Fruit fly (Drosophila melanogaster) whole organism, embryonic: Measurements from ENCODE around the gene CG34039.

Source experiments
- Bdp1 ChIP-seq: fragments of 200-800 bp; sonication (Bioruptor generic); optimal IDR thresholded peaks from 3 replicates; lab custom pipeline; 2016; ENCODE audit warnings: missing biosample characterization, missing genetic modification characterization
- CG10267 ChIP-seq: fragments of 200-800 bp; sonication (Bioruptor generic); optimal IDR thresholded peaks from 2 replicates; lab custom pipeline; 2018; ENCODE audit warnings: missing biosample characterization, mild to moderate bottlenecking, missing genetic modification characterization, moderate library complexity
- CG10959 ChIP-seq: fragments of 200-800 bp; sonication (Bioruptor generic); IDR thresholded peaks from 2 replicates; pipeline ENCODE4 v1.3.6; 2022; ENCODE audit warnings: missing biosample characterization, missing genetic modification characterization
- CG12236 ChIP-seq: fragments of 200-800 bp; sonication (Bioruptor generic); optimal IDR thresholded peaks from 2 replicates; lab custom pipeline; 2016; ENCODE audit warnings: missing biosample characterization, missing genetic modification characterization
- CG14050 ChIP-seq: fragments of 200-800 bp; sonication (Bioruptor generic); IDR thresholded peaks from 3 replicates; pipeline ENCODE4 v1.3.6; 2022; ENCODE audit warnings: missing biosample characterization, missing genetic modification characterization
- CG15479 ChIP-seq: fragments of 200-800 bp; sonication (Bioruptor generic); optimal IDR thresholded peaks from 3 replicates; lab custom pipeline; 2019; ENCODE audit warnings: missing biosample characterization, mild to moderate bottlenecking, missing genetic modification characterization, moderate library complexity
- CG15514 ChIP-seq: fragments of 200-800 bp; sonication (Bioruptor generic); optimal IDR thresholded peaks from 3 replicates; lab custom pipeline; 2017; ENCODE audit warnings: missing biosample characterization, missing genetic modification characterization, mild to moderate bottlenecking, moderate library complexity, missing genetic modification reagents
- CG1603 ChIP-seq: fragments of 200-800 bp; sonication (Bioruptor generic); optimal IDR thresholded peaks from 2 replicates; lab custom pipeline; 2019; ENCODE audit warnings: missing biosample characterization, mild to moderate bottlenecking, missing genetic modification characterization, moderate library complexity
- CG34376 ChIP-seq: fragments of 200-800 bp; sonication (Bioruptor generic); optimal IDR thresholded peaks from 2 replicates; lab custom pipeline; 2018; ENCODE audit warnings: missing biosample characterization, mild to moderate bottlenecking, missing genetic modification characterization
- CG3847 ChIP-seq: fragments of 200-800 bp; sonication (Bioruptor generic); IDR thresholded peaks from 2 replicates; pipeline ENCODE4 v1.3.6; 2022; ENCODE audit warnings: missing biosample characterization, missing genetic modification characterization
- CG4282 ChIP-seq: fragments of 200-800 bp; sonication (Bioruptor generic); optimal IDR thresholded peaks from 2 replicates; lab custom pipeline; 2016; ENCODE audit warnings: missing biosample characterization, missing genetic modification characterization
- CG4328 ChIP-seq: fragments of 200-800 bp; sonication (Bioruptor generic); optimal IDR thresholded peaks from 3 replicates; lab custom pipeline; 2017; ENCODE audit warnings: missing biosample characterization, missing genetic modification reagents, missing genetic modification characterization
- CG4360 ChIP-seq: fragments of 200-800 bp; sonication (Bioruptor generic); IDR thresholded peaks from 2 replicates; pipeline ENCODE4 v1.3.6; 2022; ENCODE audit warnings: missing biosample characterization, missing genetic modification characterization
- CG6254 ChIP-seq: fragments of 200-800 bp; sonication (Bioruptor generic); optimal IDR thresholded peaks from 3 replicates; lab custom pipeline; 2017; ENCODE audit warnings: mild to moderate bottlenecking, missing biosample characterization, missing genetic modification reagents, missing genetic modification characterization
- CG6765 ChIP-seq: fragments of 200-800 bp; sonication (Bioruptor generic); optimal IDR thresholded peaks from 3 replicates; lab custom pipeline; 2017; ENCODE audit warnings: missing biosample characterization, mild to moderate bottlenecking, missing genetic modification characterization
- CG7839 ChIP-seq: fragments of 200-800 bp; sonication (Bioruptor generic); optimal IDR thresholded peaks from 3 replicates; lab custom pipeline; 2018; ENCODE audit warnings: missing biosample characterization, mild to moderate bottlenecking, missing genetic modification characterization, moderate library complexity
- CG8089 ChIP-seq: fragments of 200-800 bp; sonication (Bioruptor generic); optimal IDR thresholded peaks from 3 replicates; lab custom pipeline; 2016; ENCODE audit warnings: missing biosample characterization, missing genetic modification characterization
- CG9817 ChIP-seq: fragments of 200-800 bp; sonication (Bioruptor generic); optimal IDR thresholded peaks from 2 replicates; lab custom pipeline; 2018; ENCODE audit warnings: missing biosample characterization, mild to moderate bottlenecking, missing genetic modification characterization, moderate library complexity
- CG9932 ChIP-seq: fragments of 200-800 bp; sonication (Bioruptor generic); IDR thresholded peaks from 2 replicates; pipeline ENCODE4 v1.3.6; 2022; ENCODE audit warnings: missing biosample characterization, missing genetic modification characterization
- CHES-1-like ChIP-seq: fragments of 200-800 bp; sonication (Bioruptor generic); optimal IDR thresholded peaks from 2 replicates; lab custom pipeline; 2016; ENCODE audit warnings: missing biosample characterization, missing genetic modification characterization
- Doc2 ChIP-seq: fragments of 200-800 bp; sonication (Bioruptor generic); IDR thresholded peaks from 2 replicates; pipeline ENCODE4 v1.3.6; 2022; ENCODE audit warnings: missing biosample characterization, missing genetic modification characterization
- HmgD ChIP-seq: fragments of 200-800 bp; sonication (Bioruptor generic); optimal IDR thresholded peaks from 3 replicates; lab custom pipeline; 2016; ENCODE audit warnings: missing biosample characterization, missing genetic modification characterization
- Lhr ChIP-seq: fragments of 200-800 bp; sonication (Bioruptor generic); optimal IDR thresholded peaks from 3 replicates; lab custom pipeline; 2017; ENCODE audit warnings: mild to moderate bottlenecking, missing biosample characterization, missing genetic modification reagents, missing genetic modification characterization
- Mad ChIP-seq: fragments of 200-800 bp; sonication (Bioruptor generic); optimal IDR thresholded peaks from 2 replicates; lab custom pipeline; 2016; ENCODE audit warnings: missing biosample characterization, missing genetic modification characterization
- Myb ChIP-seq: fragments of 200-800 bp; sonication (Bioruptor generic); optimal IDR thresholded peaks from 2 replicates; lab custom pipeline; 2016; ENCODE audit warnings: missing biosample characterization, missing genetic modification characterization
- NC2β ChIP-seq: fragments of 200-800 bp; sonication (Bioruptor generic); optimal IDR thresholded peaks from 2 replicates; lab custom pipeline; 2016; ENCODE audit warnings: missing biosample characterization, missing genetic modification characterization
- NfI ChIP-seq: fragments of 200-800 bp; sonication (Bioruptor generic); optimal IDR thresholded peaks from 3 replicates; lab custom pipeline; 2018; ENCODE audit warnings: missing biosample characterization, mild to moderate bottlenecking, missing genetic modification characterization, moderate library complexity
- Oli ChIP-seq: fragments of 200-800 bp; sonication (Bioruptor generic); optimal IDR thresholded peaks from 2 replicates; lab custom pipeline; 2018; ENCODE audit warnings: missing biosample characterization, mild to moderate bottlenecking, missing genetic modification characterization, moderate library complexity
- Opbp ChIP-seq: fragments of 200-800 bp; sonication (Bioruptor generic); IDR thresholded peaks from 3 replicates; pipeline ENCODE4 v1.3.6; 2022; ENCODE audit warnings: missing biosample characterization, missing genetic modification characterization; ENCODE audit not compliant: partially characterized antibody
- Sin3A ChIP-seq: fragments of >200 bp; optimal IDR thresholded peaks from 2 replicates; lab custom pipeline; 2018
- ap ChIP-seq: fragments of 200-800 bp; sonication (Bioruptor generic); IDR thresholded peaks from 2 replicates; pipeline ENCODE4 v1.3.6; 2022; ENCODE audit warnings: missing biosample characterization, missing genetic modification characterization
- corto ChIP-seq: fragments of 200-800 bp; sonication (Bioruptor generic); optimal IDR thresholded peaks from 2 replicates; lab custom pipeline; 2016; ENCODE audit warnings: missing biosample characterization, mild to moderate bottlenecking, missing genetic modification characterization, moderate library complexity
- ewg ChIP-seq: fragments of 200-800 bp; sonication (Bioruptor generic); optimal IDR thresholded peaks from 3 replicates; lab custom pipeline; 2017; ENCODE audit warnings: mild to moderate bottlenecking, missing biosample characterization, missing genetic modification reagents, missing genetic modification characterization
- fd96Cb ChIP-seq: fragments of 200-800 bp; sonication (Bioruptor generic); optimal IDR thresholded peaks from 2 replicates; lab custom pipeline; 2018; ENCODE audit warnings: missing biosample characterization, mild to moderate bottlenecking, missing genetic modification characterization, moderate library complexity
- gfzf ChIP-seq: fragments of 200-800 bp; sonication (Bioruptor generic); optimal IDR thresholded peaks from 2 replicates; lab custom pipeline; 2016; ENCODE audit warnings: missing biosample characterization, mild to moderate bottlenecking, missing genetic modification characterization, moderate library complexity
- gt ChIP-seq: fragments of 200-800 bp; sonication (Bioruptor generic); IDR thresholded peaks from 2 replicates; pipeline ENCODE4 v1.3.6; 2022; ENCODE audit warnings: missing biosample characterization, missing genetic modification characterization
- ham ChIP-seq: fragments of 200-800 bp; sonication (Bioruptor generic); IDR thresholded peaks from 2 replicates; pipeline ENCODE4 v1.3.6; 2022; ENCODE audit warnings: missing biosample characterization, missing genetic modification characterization
- hbn ChIP-seq: fragments of 200-800 bp; sonication (Bioruptor generic); IDR thresholded peaks from 2 replicates; pipeline ENCODE4 v1.3.6; 2022; ENCODE audit warnings: missing biosample characterization, missing genetic modification characterization; ENCODE audit not compliant: partially characterized antibody
- ind ChIP-seq: fragments of 200-800 bp; sonication (Bioruptor generic); optimal IDR thresholded peaks from 3 replicates; lab custom pipeline; 2016; ENCODE audit warnings: missing biosample characterization, missing genetic modification characterization
- jing ChIP-seq: fragments of 200-800 bp; sonication (Bioruptor generic); optimal IDR thresholded peaks from 2 replicates; lab custom pipeline; 2018; ENCODE audit warnings: missing biosample characterization, mild to moderate bottlenecking, missing genetic modification characterization
- knrl ChIP-seq: fragments of 200-800 bp; sonication (Bioruptor generic); IDR thresholded peaks from 3 replicates; pipeline ENCODE4 v1.3.6; 2022; ENCODE audit warnings: missing biosample characterization, missing genetic modification characterization; ENCODE audit not compliant: partially characterized antibody
- mam ChIP-seq: fragments of 200-800 bp; sonication (Bioruptor generic); optimal IDR thresholded peaks from 3 replicates; lab custom pipeline; 2016; ENCODE audit warnings: missing biosample characterization, missing genetic modification characterization
- otp ChIP-seq: fragments of 200-800 bp; sonication (Bioruptor generic); IDR thresholded peaks from 3 replicates; pipeline ENCODE4, ENCODE4 v1.3.6; 2022; ENCODE audit warnings: missing biosample characterization, missing genetic modification characterization
- pzg ChIP-seq: fragments of 200-800 bp; sonication (Bioruptor generic); optimal IDR thresholded peaks from 3 replicates; lab custom pipeline; 2018; ENCODE audit warnings: missing biosample characterization, mild to moderate bottlenecking, missing genetic modification characterization, moderate library complexity
- so ChIP-seq: fragments of 200-800 bp; sonication (Bioruptor generic); IDR thresholded peaks from 3 replicates; pipeline ENCODE4 v1.3.6; 2022; ENCODE audit warnings: missing biosample characterization, missing genetic modification characterization
- sug ChIP-seq: fragments of 200-800 bp; optimal IDR thresholded peaks from 2 replicates; lab custom pipeline; 2019; ENCODE audit warnings: missing biosample characterization, mild to moderate bottlenecking, missing genetic modification characterization, moderate library complexity
- trh ChIP-seq: fragments of 200-800 bp; sonication (Bioruptor generic); optimal IDR thresholded peaks from 2 replicates; lab custom pipeline; 2016; ENCODE audit warnings: missing biosample characterization, missing genetic modification characterization
- wor ChIP-seq: fragments of 200-800 bp; sonication (Bioruptor generic); IDR thresholded peaks from 2 replicates; pipeline ENCODE4 v1.3.6; 2022; ENCODE audit warnings: missing biosample characterization, missing genetic modification characterization
- yki ChIP-seq: fragments of >200 bp; optimal IDR thresholded peaks from 3 replicates; lab custom pipeline; 2018
- zen2 ChIP-seq: fragments of 200-800 bp; sonication (Bioruptor generic); IDR thresholded peaks from 3 replicates; pipeline ENCODE4 v1.3.6; 2022; ENCODE audit warnings: missing biosample characterization, missing genetic modification characterization; ENCODE audit not compliant: partially characterized antibody

The CG34039 gene

dm6 chr3L:14550839-14551415 is 8.9 kb upstream of the CG34039 start, which contains the start of gene Gbs-70E (continued):
- TF ChIP-seq fd96Cb (tag; lab: Kevin White, UChicago), result peak; percentile 82
- TF ChIP-seq otp (GFP tag; lab: Robert Waterston, UW), result peak; percentile 77
- TF ChIP-seq jing (GFP tag; lab: Kevin White, UChicago), result peak; percentile 66
- peak; percentile 38 for TF ChIP-seq Lhr
- TF ChIP-seq Bdp1, result peak; percentile 66
- peak; percentile 89 for TF ChIP-seq sug
- TF ChIP-seq CG10267 (tag; lab: Kevin White, UChicago), result peak; percentile 90
- TF ChIP-seq Opbp, result no peak
- no peak for TF ChIP-seq pzg (GFP tag; lab: Kevin White, UChicago)
- TF ChIP-seq CG15514 (GFP tag; lab: Kevin White, UChicago), result peak; percentile 78
- peak; percentile 88 for TF ChIP-seq CG9817 (tag; lab: Kevin White, UChicago)
- TF ChIP-seq ewg (GFP tag; lab: Kevin White, UChicago), result peak; percentile 79
- TF ChIP-seq CG12236, result peak; percentile 94
- TF ChIP-seq Doc2 (GFP tag; lab: Robert Waterston, UW), result no peak
- peak; percentile 74 for TF ChIP-seq CG1603 (tag; lab: Kevin White, UChicago)
- peak; percentile 80 for TF ChIP-seq CG6765 (GFP tag; lab: Kevin White, UChicago)
- peak; percentile 94 for TF ChIP-seq mam (GFP tag; lab: Kevin White, UChicago)
- TF ChIP-seq hbn (GFP tag; lab: Robert Waterston, UW), result no peak
- TF ChIP-seq Mad (GFP tag; lab: Kevin White, UChicago), result peak; percentile 79
- peak; percentile 89 for TF ChIP-seq CG4328 (GFP tag; lab: Kevin White, UChicago)
- TF ChIP-seq CG10959 (GFP tag; lab: Robert Waterston, UW), result no peak; the same call in 1 of the 2 replicates
- TF ChIP-seq yki, result peak; percentile 88
- TF ChIP-seq CHES-1-like (GFP tag; lab: Kevin White, UChicago), result peak; percentile 94
- peak; percentile 94 for TF ChIP-seq CG7839 (tag; lab: Kevin White, UChicago)
- peak; percentile 88 for TF ChIP-seq ind (GFP tag; lab: Kevin White, UChicago)
- TF ChIP-seq CG14050 (GFP tag; lab: Robert Waterston, UW), result peak; percentile 83
- TF ChIP-seq NC2β (GFP tag; lab: Kevin White, UChicago), result peak; percentile 90
- TF ChIP-seq Myb (GFP tag; lab: Kevin White, UChicago), result peak; percentile 80
- TF ChIP-seq CG4282, result peak; percentile 48
- TF ChIP-seq gt (GFP tag; lab: Robert Waterston, UW), result no peak
- TF ChIP-seq CG4360 (GFP tag; lab: Robert Waterston, UW), result peak; percentile 84
- TF ChIP-seq gfzf, result no peak
- TF ChIP-seq Oli (tag; lab: Kevin White, UChicago), result peak; percentile 94
- TF ChIP-seq ap (GFP tag; lab: Robert Waterston, UW), result peak; percentile 60
- peak; percentile 86 for TF ChIP-seq corto (GFP tag; lab: Kevin White, UChicago)
- peak; percentile 85 for TF ChIP-seq NfI (GFP tag; lab: Kevin White, UChicago)
- TF ChIP-seq CG15479 (GFP tag; lab: Kevin White, UChicago), result peak; percentile 44
- TF ChIP-seq HmgD (GFP tag; lab: Kevin White, UChicago), result peak; percentile 24
- TF ChIP-seq wor (GFP tag; lab: Robert Waterston, UW), result peak; percentile 87
- TF ChIP-seq CG34376 (GFP tag; lab: Kevin White, UChicago), result peak; percentile 92
- peak; percentile 71 for TF ChIP-seq trh (GFP tag; lab: Kevin White, UChicago)
- no peak; the same call in 2 of the 3 replicates for TF ChIP-seq knrl (GFP tag; lab: Robert Waterston, UW)
- no peak for TF ChIP-seq zen2 (GFP tag; lab: Robert Waterston, UW)
- no peak for TF ChIP-seq Sin3A (lab: Kevin White, UChicago)
- peak; percentile 63; the same call in 1 of the 2 replicates for TF ChIP-seq ham (GFP tag; lab: Robert Waterston, UW)
- TF ChIP-seq CG9932 (GFP tag; lab: Robert Waterston, UW), result peak; percentile 87
- TF ChIP-seq CG8089 (GFP tag; lab: Kevin White, UChicago), result peak; percentile 91
- TF ChIP-seq so, result peak; percentile 93
- TF ChIP-seq CG3847 (GFP tag; lab: Robert Waterston, UW), result peak; percentile 90
- peak; percentile 76 for TF ChIP-seq CG6254 (GFP tag; lab: Kevin White, UChicago)
